Fruit fly (Drosophila melanogaster): Measurements from ENCODE around the gene Ance-3.

Ance-3 gene

dm6 chr2L:13960399-13960798 is 45.9 kb downstream of the Ance-3 start:
- no peak for TF ChIP-seq noc (tag; optimal IDR thresholded peaks at IDR 0.05)

dm6 chr2L:13963467-13964122 is 49.1 kb downstream of the Ance-3 start, which contains the start of gene NimB1:
NimB1 (plus strand) TSS chr2L:13963507.
- no peak for TF ChIP-seq noc (tag; optimal IDR thresholded peaks at IDR 0.05)

dm6 chr2L:13966732-13967316 is 52.3 kb downstream of the Ance-3 start, which contains the start of gene NimB2:
NimB2 (minus strand) TSS chr2L:13967018.
- peak; percentile 4 for TF ChIP-seq noc (tag; optimal IDR thresholded peaks at IDR 0.05)

dm6 chr2L:13967846-13968350 is 53.4 kb downstream of the Ance-3 start, which contains the start of gene NimB3:
NimB3 (minus strand) TSS chr2L:13967985.
- TF ChIP-seq noc (tag; optimal IDR thresholded peaks at IDR 0.05), result no peak

dm6 chr2L:13969876-13970275 is 55.4 kb downstream of the Ance-3 start, which contains the start of the genes NimB4 and NimB5:
NimB4 (minus strand) TSS chr2L:13969976.
NimB5 (plus strand) TSS chr2L:13970177.
- no peak for TF ChIP-seq noc (tag; optimal IDR thresholded peaks at IDR 0.05)

DNA sequence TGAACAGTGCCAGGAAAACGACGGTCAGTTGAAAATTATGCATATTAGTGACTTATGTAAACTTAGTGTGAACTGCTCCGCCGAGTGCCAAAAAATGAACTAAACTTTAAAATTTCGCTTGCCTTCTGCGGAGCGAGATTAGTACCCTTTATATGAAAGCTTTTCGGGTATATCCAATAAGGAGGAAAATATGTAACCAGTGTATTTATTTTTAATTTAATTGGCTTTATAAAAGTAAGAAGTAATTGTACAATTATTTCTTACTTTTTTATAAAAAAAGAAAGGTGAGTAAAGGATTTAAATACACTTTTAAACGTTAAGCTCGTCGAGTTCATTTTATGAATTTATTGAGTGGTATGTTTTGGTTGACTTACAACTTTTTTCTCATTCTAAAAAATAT is 58.3 kb downstream of the Ance-3 start, which contains the start of gene He:
He (minus strand) TSS at position 101 of the 400 bp plus-strand sequence.
- TF ChIP-seq noc (tag; optimal IDR thresholded peaks at IDR 0.05), result no peak

DNA sequence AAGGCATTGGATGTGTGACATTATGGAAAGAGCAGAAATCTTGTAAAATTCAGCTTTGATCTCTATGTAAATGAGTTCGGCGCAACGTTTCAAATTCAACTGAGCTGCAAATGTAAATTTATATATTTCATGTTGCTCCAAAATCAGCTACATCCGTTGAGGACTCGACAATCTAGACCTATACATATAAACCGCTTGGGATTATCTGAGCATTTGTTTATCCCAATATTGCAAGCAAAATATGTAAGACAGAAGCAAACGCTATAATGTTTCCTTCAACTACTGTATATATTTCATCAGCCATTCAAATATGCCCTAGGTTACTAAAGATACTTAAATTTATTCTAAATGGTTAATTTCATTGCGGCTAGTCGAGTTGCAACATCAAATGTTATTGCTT is 62.1 kb downstream of the Ance-3 start, which contains the start of gene NimC1:
NimC1 (minus strand) TSS at position 101 of the 400 bp plus-strand sequence.
- no peak for TF ChIP-seq noc (tag; optimal IDR thresholded peaks at IDR 0.05)

dm6 chr2L:13977073-13977472 is 62.5 kb downstream of the Ance-3 start, which contains the start of gene Cyp28a5:
Cyp28a5 (plus strand) TSS chr2L:13977302.
- peak; percentile 28 for TF ChIP-seq noc (tag; optimal IDR thresholded peaks at IDR 0.05)

DNA sequence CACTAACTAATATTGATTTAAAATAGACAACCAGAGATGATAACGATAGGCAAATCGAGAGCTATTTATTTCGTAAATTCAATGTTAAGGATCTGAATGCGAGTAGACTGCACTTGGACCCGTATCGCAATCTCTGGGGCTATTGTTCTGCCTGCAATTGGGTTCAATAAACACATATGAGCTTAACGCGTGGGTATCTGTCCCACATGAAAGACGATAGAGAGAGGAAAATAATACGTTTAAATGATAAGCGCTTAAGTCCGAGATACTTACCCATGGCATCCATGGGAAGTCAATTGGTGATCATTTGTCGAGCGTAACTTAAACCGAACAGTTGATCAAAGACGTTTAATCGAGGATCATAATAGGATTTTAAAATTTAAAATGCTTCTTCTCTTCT is 65.3 kb downstream of the Ance-3 start, which contains the start of gene NimC2:
NimC2 (plus strand) TSS at position 301 of the 400 bp plus-strand sequence.
- no peak for TF ChIP-seq noc (tag; optimal IDR thresholded peaks at IDR 0.05)

- TF ChIP-seq noc (tag; optimal IDR thresholded peaks at IDR 0.05), result no peak
These were observed 84.4 kb downstream of the Ance-3 start for dm6 chr2L:13998952-13999351.

DNA sequence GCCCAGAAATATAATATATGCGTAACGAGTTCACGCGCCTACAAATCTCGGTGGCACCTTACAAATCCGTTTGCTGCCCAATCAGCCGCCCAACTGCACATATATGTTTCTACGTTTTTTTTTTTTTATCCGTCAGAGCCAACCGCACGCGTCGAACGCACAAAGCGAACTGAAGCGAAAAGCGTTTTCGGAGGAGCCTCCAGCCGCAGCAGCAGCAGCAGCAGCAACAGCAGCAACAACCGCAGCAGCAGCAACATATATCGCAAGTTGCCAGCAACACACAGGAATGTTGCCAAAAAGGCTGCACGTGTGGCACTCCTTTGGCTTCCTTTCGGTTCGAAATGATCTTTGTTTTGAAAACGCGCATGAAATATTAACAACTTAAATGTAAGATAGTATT is 86.6 kb downstream of the Ance-3 start, which contains the start of gene rk:
rk (minus strand) TSS at position 171 of the 400 bp plus-strand sequence.
- TF ChIP-seq noc (tag; optimal IDR thresholded peaks at IDR 0.05), result no peak

- no peak for TF ChIP-seq noc (tag; optimal IDR thresholded peaks at IDR 0.05)
These were observed 87.4 kb downstream of the Ance-3 start for dm6 chr2L:14001887-14002286.

Measured in whole organism, larva.